Worm (Caenorhabditis elegans) whole organism, young adult: ENCODE results near the gene T28D6.3.
A peak's percentile ranks its signal among the peaks of the same experiment; 100 is the strongest.

Source experiments
- D2030.7 ChIP-seq: fragments of 200-800 bp; sonication (Bioruptor generic); IDR thresholded peaks from 2 replicates; pipeline ENCODE4 v1.3.6; 2022; ENCODE audit warnings: missing genetic modification reagents, missing genetic modification characterization, missing compliant biosample characterization
- F23B12.7 ChIP-seq: sonication (generic microtip); optimal IDR thresholded peaks from 2 replicates; lab custom pipeline; 2017; ENCODE audit warnings: missing genetic modification characterization, mild to moderate bottlenecking, missing compliant biosample characterization, antibody characterized with exemption, moderate library complexity; ENCODE audit not compliant: insufficient read depth
- F33H1.4 ChIP-seq: fragments of 200-800 bp; sonication (Bioruptor generic); IDR thresholded peaks from 2 replicates; pipeline ENCODE4 v1.3.6; 2022; ENCODE audit warnings: missing genetic modification reagents, missing genetic modification characterization, missing compliant biosample characterization
- F49E8.2 ChIP-seq: sonication (generic microtip); optimal IDR thresholded peaks from 3 replicates; lab custom pipeline; 2017; ENCODE audit warnings: missing genetic modification characterization, mild to moderate bottlenecking, missing compliant biosample characterization, antibody characterized with exemption, moderate library complexity; ENCODE audit not compliant: insufficient read depth
- F52B5.7 ChIP-seq: sonication (generic microtip); optimal IDR thresholded peaks from 2 replicates; lab custom pipeline; 2016; ENCODE audit warnings: mild to moderate bottlenecking, missing genetic modification characterization, missing compliant biosample characterization
- F55B11.4 ChIP-seq: sonication (generic microtip); optimal IDR thresholded peaks from 2 replicates; lab custom pipeline; 2016; ENCODE audit warnings: missing compliant biosample characterization, missing genetic modification characterization, borderline replicate concordance; ENCODE audit not compliant: insufficient read depth
- F57A8.1 ChIP-seq: fragments of 200-800 bp; sonication (Bioruptor generic); optimal IDR thresholded peaks from 2 replicates; lab custom pipeline; 2018; ENCODE audit warnings: mild to moderate bottlenecking, missing genetic modification characterization, moderate library complexity, missing compliant biosample characterization
- K11D2.4 ChIP-seq: fragments of 200-800 bp; sonication (Bioruptor generic); IDR thresholded peaks from 2 replicates; pipeline ENCODE4 v1.3.6; 2022; ENCODE audit warnings: missing genetic modification reagents, missing genetic modification characterization, missing compliant biosample characterization
- K12H6.12 ChIP-seq: fragments of 200-800 bp; sonication (Bioruptor generic); optimal IDR thresholded peaks from 2 replicates; lab custom pipeline; 2018; ENCODE audit warnings: mild to moderate bottlenecking, missing genetic modification characterization, missing compliant biosample characterization
- T07F8.4 ChIP-seq: sonication (generic microtip); optimal IDR thresholded peaks from 2 replicates; lab custom pipeline; 2016; ENCODE audit warnings: mild to moderate bottlenecking, missing genetic modification characterization, moderate library complexity, missing compliant biosample characterization
- Y53F4B.3 ChIP-seq: fragments of 200-800 bp; sonication (Bioruptor generic); IDR thresholded peaks from 2 replicates; pipeline ENCODE4 v1.3.6; 2022; ENCODE audit warnings: missing genetic modification reagents, missing genetic modification characterization, missing compliant biosample characterization
- Y79H2A.3 ChIP-seq: fragments of 200-800 bp; sonication (Bioruptor generic); conservative IDR thresholded peaks from 2 replicates; pipeline ENCODE4 v1.3.6; 2022; ENCODE audit warnings: missing genetic modification reagents, missing genetic modification characterization, missing compliant biosample characterization
- Y95B8A.8 ChIP-seq: fragments of 200-800 bp; sonication (Bioruptor generic); IDR thresholded peaks from 2 replicates; pipeline ENCODE4 v1.3.6; 2022; ENCODE audit warnings: missing genetic modification reagents, missing genetic modification characterization, missing compliant biosample characterization
- ama-1 ChIP-seq, 3 experiments: fragments of 150-350 bp in 1 of 3; sonication (generic microtip) in 2 of 3; optimal IDR thresholded peaks; 2 replicates each; lab custom pipeline; 2014 to 2018; ENCODE audit warnings: missing biosample characterization in 2 of 3, missing genetic modification characterization in 2 of 3, missing genetic modification reagents in 2 of 3
- aptf-2 ChIP-seq: fragments of 200-800 bp; sonication (Bioruptor generic); conservative IDR thresholded peaks from 2 replicates; pipeline ENCODE4 v1.3.6; 2022; ENCODE audit warnings: missing genetic modification reagents, missing genetic modification characterization, missing compliant biosample characterization
- attf-5 ChIP-seq: fragments of 200-800 bp; sonication (Bioruptor generic); optimal IDR thresholded peaks from 2 replicates; lab custom pipeline; 2018; ENCODE audit warnings: mild to moderate bottlenecking, missing genetic modification characterization, missing compliant biosample characterization
- ceh-100 ChIP-seq: fragments of 200-800 bp; sonication (Bioruptor generic); IDR thresholded peaks from 2 replicates; pipeline ENCODE4 v1.3.6; 2022; ENCODE audit warnings: missing genetic modification reagents, missing genetic modification characterization, missing compliant biosample characterization
- chd-7 ChIP-seq: sonication (generic microtip); optimal IDR thresholded peaks from 2 replicates; lab custom pipeline; 2016; ENCODE audit warnings: mild to moderate bottlenecking, missing genetic modification characterization, moderate library complexity, missing compliant biosample characterization
- dpff-1 ChIP-seq: sonication (generic microtip); optimal IDR thresholded peaks from 2 replicates; lab custom pipeline; 2017; ENCODE audit warnings: mild to moderate bottlenecking, missing genetic modification characterization, missing compliant biosample characterization
- dpl-1 ChIP-seq: fragments of 150-350 bp; optimal IDR thresholded peaks from 2 replicates; lab custom pipeline; 2014; ENCODE audit warnings: missing biosample characterization, missing genetic modification reagents, missing genetic modification characterization
- efl-1 ChIP-seq: fragments of 150-350 bp; optimal IDR thresholded peaks from 2 replicates; lab custom pipeline; 2014; ENCODE audit warnings: missing biosample characterization, missing genetic modification reagents, missing genetic modification characterization
- egl-18 ChIP-seq: fragments of 200-800 bp; sonication (Bioruptor generic); IDR thresholded peaks from 2 replicates; pipeline ENCODE4 v1.3.6; 2022; ENCODE audit warnings: missing genetic modification reagents, missing genetic modification characterization, missing compliant biosample characterization
- fkh-3 ChIP-seq: sonication (generic microtip); optimal IDR thresholded peaks from 2 replicates; lab custom pipeline; 2016; ENCODE audit warnings: mild to moderate bottlenecking, missing genetic modification characterization, missing compliant biosample characterization
- hlh-12 ChIP-seq: sonication (generic microtip); optimal IDR thresholded peaks from 2 replicates; lab custom pipeline; 2016; ENCODE audit warnings: missing genetic modification characterization, missing compliant biosample characterization
- hmg-20 ChIP-seq: fragments of 200-800 bp; sonication (Bioruptor generic); IDR thresholded peaks from 2 replicates; pipeline ENCODE4 v1.3.6; 2022; ENCODE audit warnings: missing genetic modification reagents, missing genetic modification characterization, missing compliant biosample characterization
- hrde-1 ChIP-seq: sonication (generic microtip); optimal IDR thresholded peaks from 2 replicates; lab custom pipeline; 2016; ENCODE audit warnings: missing genetic modification characterization, mild to moderate bottlenecking, missing compliant biosample characterization, moderate library complexity, missing genotype, missing genetic modification reagents, borderline replicate concordance
- let-526 ChIP-seq: fragments of 200-800 bp; sonication (Bioruptor generic); IDR thresholded peaks from 2 replicates; pipeline ENCODE4 v1.3.6; 2022; ENCODE audit warnings: missing genetic modification reagents, missing genetic modification characterization, missing compliant biosample characterization
- lin-35 ChIP-seq, 3 experiments: fragments of 150-350 bp in 2 of 3; sonication (generic microtip) in 1 of 3; optimal IDR thresholded peaks; 2 replicates each; lab custom pipeline; 2014 to 2018; ENCODE audit warnings: missing biosample characterization in 3 of 3, missing genetic modification characterization in 3 of 3, missing genetic modification reagents in 3 of 3
- madf-3 ChIP-seq: fragments of 200-800 bp; sonication (Bioruptor generic); IDR thresholded peaks from 2 replicates; pipeline ENCODE4 v1.3.6; 2022; ENCODE audit warnings: missing genetic modification reagents, missing genetic modification characterization, missing compliant biosample characterization
- madf-6 ChIP-seq: fragments of 200-800 bp; sonication (Bioruptor generic); IDR thresholded peaks from 2 replicates; pipeline ENCODE4 v1.3.6; 2022; ENCODE audit warnings: missing genetic modification reagents, missing genetic modification characterization, missing compliant biosample characterization
- madf-8 ChIP-seq: fragments of 200-800 bp; sonication (Bioruptor generic); conservative IDR thresholded peaks from 2 replicates; pipeline ENCODE4 v1.3.6; 2022; ENCODE audit warnings: missing genetic modification reagents, missing genetic modification characterization, missing compliant biosample characterization
- mcd-1 ChIP-seq: fragments of 200-800 bp; sonication (Bioruptor generic); IDR thresholded peaks from 2 replicates; pipeline ENCODE4 v1.3.6; 2022; ENCODE audit warnings: missing genetic modification reagents, missing genetic modification characterization, missing compliant biosample characterization
- mel-28 ChIP-seq: sonication (generic microtip); optimal IDR thresholded peaks from 2 replicates; lab custom pipeline; 2016; ENCODE audit warnings: borderline replicate concordance, mild to moderate bottlenecking, missing genetic modification characterization, missing compliant biosample characterization
- nfya-1 ChIP-seq: sonication (generic microtip); optimal IDR thresholded peaks from 2 replicates; lab custom pipeline; 2017; ENCODE audit warnings: antibody characterized with exemption, missing compliant biosample characterization, missing genetic modification characterization, borderline replicate concordance; ENCODE audit not compliant: insufficient read depth
- nhr-80 ChIP-seq: sonication (generic microtip); optimal IDR thresholded peaks from 2 replicates; lab custom pipeline; 2016; ENCODE audit warnings: missing genetic modification characterization, missing compliant biosample characterization
- pha-4 ChIP-seq: fragments of 150-350 bp; sonication (generic microtip); optimal IDR thresholded peaks from 2 replicates; lab custom pipeline; 2014; ENCODE audit warnings: missing biosample characterization, missing genetic modification reagents, missing genetic modification characterization
- repo-1 ChIP-seq: sonication (generic microtip); optimal IDR thresholded peaks from 2 replicates; lab custom pipeline; 2017; ENCODE audit warnings: mild to moderate bottlenecking, missing genetic modification characterization, missing compliant biosample characterization
- snpc-1.1 ChIP-seq: sonication (generic microtip); optimal IDR thresholded peaks from 2 replicates; lab custom pipeline; 2017; ENCODE audit warnings: missing genetic modification characterization, mild to moderate bottlenecking, missing compliant biosample characterization, antibody characterized with exemption, moderate library complexity, missing genotype, missing genetic modification reagents; ENCODE audit not compliant: insufficient read depth
- snpc-1.3 ChIP-seq: sonication (generic microtip); optimal IDR thresholded peaks from 2 replicates; lab custom pipeline; 2017; ENCODE audit warnings: missing genetic modification characterization, mild to moderate bottlenecking, missing compliant biosample characterization, antibody characterized with exemption, moderate library complexity, missing genotype, missing genetic modification reagents; ENCODE audit not compliant: insufficient read depth
- snpc-3.4 ChIP-seq: sonication (generic microtip); optimal IDR thresholded peaks from 2 replicates; lab custom pipeline; 2017; ENCODE audit warnings: missing genetic modification characterization, mild to moderate bottlenecking, missing compliant biosample characterization, antibody characterized with exemption, moderate library complexity, missing genotype, missing genetic modification reagents
- somi-1 ChIP-seq: fragments of 200-800 bp; sonication (Bioruptor generic); optimal IDR thresholded peaks from 2 replicates; lab custom pipeline; 2018; ENCODE audit warnings: mild to moderate bottlenecking, missing genetic modification characterization, missing compliant biosample characterization
- tbp1 ChIP-seq: fragments of 200-800 bp; sonication (Bioruptor generic); optimal IDR thresholded peaks from 2 replicates; lab custom pipeline; 2018; ENCODE audit warnings: mild to moderate bottlenecking, missing genetic modification characterization, missing compliant biosample characterization
- tbx-9 ChIP-seq: sonication (generic microtip); optimal IDR thresholded peaks from 2 replicates; lab custom pipeline; 2016; ENCODE audit warnings: borderline replicate concordance, missing genetic modification characterization, inconsistent platforms, missing compliant biosample characterization
- xnd-1 ChIP-seq: sonication (generic microtip); optimal IDR thresholded peaks from 2 replicates; lab custom pipeline; 2016; ENCODE audit warnings: missing genotype, missing genetic modification reagents, missing genetic modification characterization, missing compliant biosample characterization
- zim-3 ChIP-seq: sonication (generic microtip); optimal IDR thresholded peaks from 2 replicates; lab custom pipeline; 2017; ENCODE audit warnings: mild to moderate bottlenecking, missing genetic modification characterization, moderate library complexity, missing compliant biosample characterization
- ztf-25 ChIP-seq: fragments of 200-800 bp; sonication (Bioruptor generic); IDR thresholded peaks from 2 replicates; pipeline ENCODE4 v1.3.6; 2022; ENCODE audit warnings: missing genetic modification reagents, missing genetic modification characterization, missing compliant biosample characterization
- ztf-3 ChIP-seq: fragments of 200-800 bp; sonication (Bioruptor generic); optimal IDR thresholded peaks from 2 replicates; lab custom pipeline; 2018; ENCODE audit warnings: mild to moderate bottlenecking, missing genetic modification characterization, missing compliant biosample characterization

T28D6.3 gene

DNA sequence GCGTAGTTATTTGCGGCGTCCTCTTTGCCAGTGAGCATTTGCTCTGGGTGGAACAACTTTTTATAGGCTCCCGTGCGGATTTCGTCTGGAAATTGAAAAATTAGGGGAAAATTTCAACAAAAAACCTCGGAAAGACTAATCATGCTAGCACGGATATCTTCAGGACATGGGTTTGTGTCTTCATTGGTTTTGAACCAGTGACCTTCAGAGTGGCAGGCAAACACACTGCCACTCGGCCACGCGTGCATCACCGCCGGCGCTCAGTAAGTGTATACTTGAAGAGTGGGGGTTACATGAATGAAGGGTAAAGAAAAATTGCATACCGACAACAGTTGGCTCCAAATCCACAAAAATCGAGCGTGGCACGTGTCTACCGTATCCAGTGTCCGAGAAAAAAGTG, 4.7 kb downstream of the T28D6.3 start (continued):
- TF ChIP-seq zim-3 (tag; lab: Kevin White, UChicago) (peak; percentile 67), Y95B8A.8 (GFP tag; lab: Robert Waterston, UW) (no peak), xnd-1 (tag; lab: Kevin White, UChicago) (no peak), madf-6 (GFP tag; lab: Robert Waterston, UW) (peak; percentile 68), lin-35 (GFP tag; optimal IDR thresholded peaks at IDR 0.05; lab: Kevin White, UChicago) (peak in 1 of 3 experiments; percentile 38), let-526 (GFP tag; lab: Robert Waterston, UW) (0 out of 2 replicates have a peak, but pooled peaks have one; percentile 40), hrde-1 (peak; percentile 53), tbx-9 (tag; lab: Kevin White, UChicago) (no peak), repo-1 (tag; lab: Kevin White, UChicago) (peak; percentile 58), F23B12.7 (peak; percentile 82), Y79H2A.3 (no peak), F52B5.7 (tag; lab: Kevin White, UChicago) (peak; percentile 84), ztf-3 (peak; percentile 4), madf-3 (GFP tag; lab: Robert Waterston, UW) (no peak), snpc-3.4 (tag; lab: Kevin White, UChicago) (peak; percentile 13), pha-4 (no peak), ceh-100 (GFP tag; lab: Robert Waterston, UW) (peak; percentile 71), ztf-25 (peak; percentile 78; the same call in 1 of the 2 replicates), Y53F4B.3 (GFP tag; lab: Robert Waterston, UW) (0 out of 2 replicates have a peak, but pooled peaks have one; percentile 26), K11D2.4 (GFP tag; lab: Robert Waterston, UW) (no peak), efl-1 (GFP tag; lab: Kevin White, UChicago) (peak; percentile 9), F49E8.2 (tag; lab: Kevin White, UChicago) (no peak), nhr-80 (tag; lab: Kevin White, UChicago) (peak; percentile 22), egl-18 (GFP tag; lab: Robert Waterston, UW) (0 out of 2 replicates have a peak, but pooled peaks have one; percentile 45), dpl-1 (GFP tag; lab: Kevin White, UChicago) (no peak), attf-5 (GFP tag; lab: Kevin White, UChicago) (peak; percentile 34), mcd-1 (GFP tag; lab: Robert Waterston, UW) (peak; percentile 56), chd-7 (tag; lab: Kevin White, UChicago) (peak; percentile 80), madf-8 (GFP tag; lab: Robert Waterston, UW) (no peak), T07F8.4 (peak; percentile 33), hmg-20 (GFP tag; lab: Robert Waterston, UW) (no peak), nfya-1 (tag; lab: Kevin White, UChicago) (no peak), F55B11.4 (no peak), D2030.7 (GFP tag; lab: Robert Waterston, UW) (peak; percentile 51; the same call in 1 of the 2 replicates), tbp1 (GFP tag; lab: Kevin White, UChicago) (peak; percentile 99), dpff-1 (tag; lab: Kevin White, UChicago) (no peak), K12H6.12 (tag; lab: Kevin White, UChicago) (no peak), F57A8.1 (GFP tag; lab: Kevin White, UChicago) (no peak), ama-1 (optimal IDR thresholded peaks at IDR 0.05; lab: Kevin White, UChicago) (no peak), ama-1 (GFP tag; optimal IDR thresholded peaks at IDR 0.05; lab: Kevin White, UChicago) (peak; percentile 49 to 74), fkh-3 (peak; percentile 38), aptf-2 (no peak), snpc-1.3 (tag; lab: Kevin White, UChicago) (peak; percentile 55), mel-28 (no peak), F33H1.4 (GFP tag; lab: Robert Waterston, UW) (peak; percentile 43), somi-1 (GFP tag; lab: Kevin White, UChicago) (peak; percentile 47), hlh-12 (tag; lab: Kevin White, UChicago) (peak; percentile 21), snpc-1.1 (peak; percentile 42)
